Worm (Caenorhabditis elegans): ENCODE data around the gene clx-1.

DNA sequence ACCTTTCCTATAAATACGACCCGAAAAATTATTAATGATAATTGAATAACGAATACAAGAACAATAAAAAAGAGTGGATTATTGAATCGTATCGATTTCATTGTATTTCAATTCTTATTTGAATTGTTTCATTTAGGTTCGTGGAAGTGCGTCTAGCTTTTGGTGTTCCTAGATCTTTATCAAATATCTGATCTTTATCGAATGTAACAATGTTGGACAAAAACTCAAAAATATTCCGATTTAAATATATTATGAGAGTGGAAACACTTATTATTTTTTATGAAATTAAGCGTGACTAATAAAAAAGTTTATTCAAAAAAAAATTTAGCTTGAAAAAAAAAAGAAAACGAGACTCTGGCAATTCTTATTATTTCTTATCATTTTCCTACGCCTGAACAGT, 2.5 kb upstream of the clx-1 start, which contains the start of the genes C50F7.9 and C50F7.3:
- TF ChIP-seq dpff-1 (tag; optimal IDR thresholded peaks at IDR 0.05) (no peak), egl-18 (GFP tag; IDR thresholded peaks at IDR 0.05) (no peak), ceh-91 (GFP tag; IDR thresholded peaks at IDR 0.05) (no peak), F22D6.2 (tag; optimal IDR thresholded peaks at IDR 0.05) (no peak), zim-3 (tag; optimal IDR thresholded peaks at IDR 0.05) (no peak), ekl-4 (GFP tag; IDR thresholded peaks at IDR 0.05) (no peak), mxl-1 (tag; optimal IDR thresholded peaks at IDR 0.05) (no peak), F57A8.1 (GFP tag; optimal IDR thresholded peaks at IDR 0.05) (no peak)
